Fruit fly (Drosophila melanogaster): ENCODE results near the gene CG1394.

CG1394 gene

dm6 chrX:11128828-11129227, 41.6 kb downstream of the CG1394 start, which contains the start of gene SrpRalpha:
SrpRalpha (minus strand) TSS chrX:11129087.
- TF ChIP-seq bab1 (GFP tag; optimal IDR thresholded peaks at IDR 0.05) (peak; percentile 9), CG11617 (GFP tag; optimal IDR thresholded peaks at IDR 0.05) (no peak)

dm6 chrX:11124749-11125508, 45.5 kb downstream of the CG1394 start, which contains the start of gene Rpt3:
Rpt3 (plus strand) TSS chrX:11125101.
- peak; percentile 46 for TF ChIP-seq ovo (GFP tag; optimal IDR thresholded peaks at IDR 0.05)
- TF ChIP-seq pad (GFP tag; optimal IDR thresholded peaks at IDR 0.05): no peak
- no peak for TF ChIP-seq kay (GFP tag; ENCODE audit: borderline replicate concordance)
- TF ChIP-seq cnc (optimal IDR thresholded peaks at IDR 0.05): peak; percentile 86 to 97
- TF ChIP-seq CG11617 (GFP tag; optimal IDR thresholded peaks at IDR 0.05): peak; percentile 34
- no peak for TF ChIP-seq Hr96 (GFP tag; optimal IDR thresholded peaks at IDR 0.05)
- TF ChIP-seq Crg-1 (GFP tag; optimal IDR thresholded peaks at IDR 0.05): no peak
- TF ChIP-seq cic (GFP tag; optimal IDR thresholded peaks at IDR 0.05): no peak
- no peak for TF ChIP-seq Mnt (GFP tag; optimal IDR thresholded peaks at IDR 0.05)
- TF ChIP-seq CG1620 (GFP tag; optimal IDR thresholded peaks at IDR 0.05): peak; percentile 34
- no peak for TF ChIP-seq Clk (GFP tag; optimal IDR thresholded peaks at IDR 0.05)
- TF ChIP-seq bab1 (GFP tag; optimal IDR thresholded peaks at IDR 0.05): no peak
- peak; percentile 37 for TF ChIP-seq tj (GFP tag; optimal IDR thresholded peaks at IDR 0.05)
- no peak for TF ChIP-seq CG7045 (GFP tag; optimal IDR thresholded peaks at IDR 0.05)
- no peak for TF ChIP-seq CG12768 (GFP tag; optimal IDR thresholded peaks at IDR 0.05)
- TF ChIP-seq CG14711 (tag; optimal IDR thresholded peaks at IDR 0.05): peak; percentile 91
- peak; percentile 33 for TF ChIP-seq CG7101 (tag; optimal IDR thresholded peaks at IDR 0.05)

DNA sequence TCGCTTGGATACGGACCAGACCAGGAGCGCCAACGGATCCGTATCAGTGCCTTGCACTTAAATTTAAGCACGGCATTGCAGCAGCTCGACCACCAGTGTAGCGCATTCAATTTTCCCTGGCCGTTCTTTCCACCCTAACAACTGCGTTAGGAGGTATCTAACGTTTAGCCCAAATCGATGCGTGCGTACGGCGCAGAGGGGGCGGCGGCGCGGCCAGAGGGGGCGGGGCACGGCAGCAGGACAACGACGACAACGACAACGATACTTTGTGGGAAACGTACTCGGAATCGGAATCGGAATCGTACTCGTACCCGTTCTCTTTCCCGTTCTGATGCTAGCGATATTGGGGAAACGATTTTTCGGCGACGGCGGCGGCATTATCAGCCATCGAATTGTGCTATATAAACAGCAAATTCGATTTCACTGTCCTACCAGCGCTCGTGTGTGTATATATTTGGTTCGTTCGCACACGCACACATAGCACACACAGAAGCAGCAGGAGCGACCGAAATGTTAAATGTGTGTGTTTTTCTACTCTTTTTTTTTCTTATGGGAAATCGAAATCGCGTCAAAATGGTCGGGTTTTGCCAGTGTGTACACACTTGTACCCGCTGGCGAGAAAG, 46.2 kb downstream of the CG1394 start, which contains the start of gene CG11122:
CG11122 (minus strand) TSS at position 601 of the 623 bp plus-strand sequence.
- no peak for TF ChIP-seq pad (GFP tag; optimal IDR thresholded peaks at IDR 0.05)
- peak; percentile 7 for TF ChIP-seq Mnt (GFP tag; optimal IDR thresholded peaks at IDR 0.05)

DNA sequence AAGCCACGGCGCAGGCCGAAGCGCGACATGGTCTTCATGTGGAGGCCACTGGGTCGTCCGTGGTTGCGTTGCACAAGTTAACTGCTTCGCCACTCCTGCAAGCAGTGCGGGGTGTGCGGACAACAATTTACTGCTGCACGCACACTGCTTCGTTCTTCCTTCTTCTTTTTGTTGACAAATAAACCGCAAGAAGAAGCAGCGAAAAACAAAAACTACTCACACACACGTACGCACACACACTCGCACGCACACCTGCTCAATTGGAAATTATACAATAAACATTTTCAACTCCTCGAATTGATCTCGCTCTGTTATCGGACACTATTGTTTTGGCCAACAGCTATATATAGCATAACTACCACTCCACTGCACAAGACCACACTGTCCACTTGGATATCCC, 46.9 kb downstream of the CG1394 start:
- TF ChIP-seq toe (GFP tag; optimal IDR thresholded peaks at IDR 0.05) (no peak), CG1620 (GFP tag; optimal IDR thresholded peaks at IDR 0.05) (no peak), pad (GFP tag; optimal IDR thresholded peaks at IDR 0.05) (no peak), CG7101 (tag; optimal IDR thresholded peaks at IDR 0.05) (no peak), CG12768 (GFP tag; optimal IDR thresholded peaks at IDR 0.05) (no peak), ovo (GFP tag; optimal IDR thresholded peaks at IDR 0.05) (no peak), cic (GFP tag; optimal IDR thresholded peaks at IDR 0.05) (no peak), CG5204 (GFP tag; optimal IDR thresholded peaks at IDR 0.05) (no peak), tj (GFP tag; optimal IDR thresholded peaks at IDR 0.05) (no peak), CG33017 (tag; optimal IDR thresholded peaks at IDR 0.05) (no peak), Mnt (GFP tag; optimal IDR thresholded peaks at IDR 0.05) (no peak), Crg-1 (GFP tag; optimal IDR thresholded peaks at IDR 0.05) (no peak), Clk (GFP tag; optimal IDR thresholded peaks at IDR 0.05) (no peak), Hr96 (GFP tag; optimal IDR thresholded peaks at IDR 0.05) (no peak)
